Worm (Caenorhabditis elegans): Measurements from ENCODE around the gene K08F8.7.

DNA sequence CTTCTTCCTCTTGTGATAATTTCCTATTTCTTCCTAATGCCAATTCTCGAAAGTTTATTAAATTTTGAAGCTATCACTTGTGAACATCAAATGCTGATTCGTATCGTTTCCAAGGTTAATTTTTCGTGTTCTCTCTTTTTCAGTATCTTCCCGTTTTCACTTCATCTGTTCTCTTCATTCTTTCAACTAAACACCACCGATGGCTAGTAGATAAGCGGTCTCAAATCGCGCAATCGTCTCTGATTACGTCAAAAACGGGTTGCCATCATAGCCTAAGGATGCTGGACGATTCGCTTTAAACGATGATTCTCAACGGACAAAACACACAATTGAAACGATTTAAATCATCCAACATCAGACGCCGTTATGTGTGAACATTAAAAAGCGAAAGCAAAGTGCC, 37.6 kb downstream of the K08F8.7 start:
- TF ChIP-seq lsy-2 (tag; optimal IDR thresholded peaks at IDR 0.05) (no peak), lin-38 (GFP tag; IDR thresholded peaks at IDR 0.05) (no peak), unc-62 (GFP tag; optimal IDR thresholded peaks at IDR 0.05 in 1 of 2) (peak in 1 of 2 experiments; percentile 37), unc-62 (tag; optimal IDR thresholded peaks at IDR 0.05) (no peak), daf-12 (tag; optimal IDR thresholded peaks at IDR 0.05) (no peak), ama-1 (optimal IDR thresholded peaks at IDR 0.05) (peak; percentile 14), snpc-4 (tag; optimal IDR thresholded peaks at IDR 0.05) (no peak)

All from whole organism, L4 larva.